Worm (Caenorhabditis elegans): ENCODE measurements around the gene mrps-17.

Gene mrps-17

ce11 chrIII:6382987-6383602, 48.5 kb downstream of the mrps-17 start, which contains the start of gene let-716:
let-716 (plus strand) TSS chrIII:6383552.
- TF ChIP-seq ama-1 (optimal IDR thresholded peaks at IDR 0.05) (peak; percentile 15), flt-1 (GFP tag; IDR thresholded peaks at IDR 0.05) (no peak)

DNA sequence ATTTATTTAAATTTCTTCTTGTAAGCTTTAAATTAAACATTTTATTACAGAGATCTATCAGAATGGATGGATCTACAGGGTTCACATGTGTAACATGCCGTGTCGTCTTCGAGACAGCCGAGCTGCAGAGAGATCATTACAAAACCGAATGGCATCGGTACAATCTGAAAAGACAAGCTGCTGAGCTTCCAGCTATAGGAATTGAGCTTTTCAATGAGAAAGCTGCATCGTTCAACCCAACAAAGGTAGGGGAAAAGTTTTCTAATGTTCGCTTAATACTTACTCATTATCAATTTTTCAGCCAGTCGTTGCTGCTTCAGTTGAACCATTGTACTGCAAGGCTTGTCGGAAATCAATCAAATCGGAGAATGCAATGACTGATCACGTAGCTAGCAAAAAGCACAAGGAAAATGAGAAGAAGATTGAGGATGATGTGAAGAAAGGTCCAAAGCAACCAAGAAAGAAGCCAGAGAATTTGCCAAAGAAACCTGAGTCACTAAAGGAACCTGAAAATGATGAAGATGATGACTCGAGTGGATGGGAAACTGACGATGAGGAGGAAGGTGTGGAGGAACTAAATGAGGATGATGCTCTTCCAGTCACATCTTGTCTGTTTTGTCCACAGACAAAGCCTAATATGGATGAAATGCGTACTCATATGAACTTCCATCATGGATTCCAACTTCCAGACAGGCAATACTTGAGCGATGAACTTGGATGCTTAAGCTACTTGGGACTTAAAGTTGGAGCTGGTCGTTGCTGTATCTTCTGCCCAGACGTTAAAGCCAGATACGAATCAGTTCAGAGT, 49.8 kb downstream of the mrps-17 start, which contains the start of gene znf-622:
Gene znf-622 (plus strand): TSS at position 51 of the 808 bp plus-strand sequence.
- peak; percentile 91 for TF ChIP-seq ama-1 (optimal IDR thresholded peaks at IDR 0.05)
- no peak for TF ChIP-seq ceh-13 (GFP tag; optimal IDR thresholded peaks at IDR 0.05)
- TF ChIP-seq hmg-4 (GFP tag; optimal IDR thresholded peaks at IDR 0.05), result no peak
- no peak for TF ChIP-seq B0310.2 (tag; optimal IDR thresholded peaks at IDR 0.05)
- no peak for TF ChIP-seq pes-1 (GFP tag; IDR thresholded peaks at IDR 0.05)
- TF ChIP-seq tra-4 (tag; optimal IDR thresholded peaks at IDR 0.05), result no peak
- no peak for TF ChIP-seq tbx-11 (GFP tag; IDR thresholded peaks at IDR 0.05)

All from whole organism, early embryonic.